Worm (Caenorhabditis elegans) whole organism, L3 larva: Measurements from ENCODE around the gene DH11.2.

Experiments
- R02D3.7 ChIP-seq: fragments of 150-350 bp; optimal IDR thresholded peaks from 2 replicates; lab custom pipeline; 2014; ENCODE audit warnings: missing biosample characterization, missing genetic modification characterization
- ZK546.5 ChIP-seq: sonication (generic microtip); optimal IDR thresholded peaks from 2 replicates; lab custom pipeline; 2017; ENCODE audit warnings: missing biosample characterization, missing genetic modification characterization
- aly-2 ChIP-seq: fragments of 150-350 bp; optimal IDR thresholded peaks from 2 replicates; lab custom pipeline; 2014; ENCODE audit warnings: missing biosample characterization, missing genetic modification characterization
- ama-1 ChIP-seq: fragments of 150-350 bp; optimal IDR thresholded peaks from 2 replicates; lab custom pipeline; 2018
- ceh-16 ChIP-seq: sonication (generic microtip); optimal IDR thresholded peaks from 2 replicates; lab custom pipeline; 2017; ENCODE audit warnings: missing biosample characterization, missing genetic modification characterization
- ceh-28 ChIP-seq: fragments of 150-350 bp; optimal IDR thresholded peaks from 2 replicates; lab custom pipeline; 2014; ENCODE audit warnings: missing biosample characterization, missing genetic modification reagents, missing genetic modification characterization
- ceh-82 ChIP-seq: fragments of 150-350 bp; optimal IDR thresholded peaks from 2 replicates; lab custom pipeline; 2014; ENCODE audit warnings: missing biosample characterization, missing genetic modification characterization
- daf-12 ChIP-seq: fragments of 150-350 bp; optimal IDR thresholded peaks from 2 replicates; lab custom pipeline; 2014; ENCODE audit warnings: missing biosample characterization, missing genetic modification reagents, missing genetic modification characterization
- egl-27 ChIP-seq: sonication (generic microtip); optimal IDR thresholded peaks from 4 replicates; lab custom pipeline; 2017; ENCODE audit warnings: missing biosample characterization, missing genetic modification reagents, missing genetic modification characterization
- egl-5 ChIP-seq: fragments of 150-350 bp; optimal IDR thresholded peaks from 2 replicates; lab custom pipeline; 2017; ENCODE audit warnings: missing biosample characterization, missing genetic modification reagents, missing genetic modification characterization, inconsistent platforms
- elt-1 ChIP-seq: fragments of 150-350 bp; optimal IDR thresholded peaks from 2 replicates; lab custom pipeline; 2014; ENCODE audit warnings: missing biosample characterization, missing genetic modification characterization
- elt-2 ChIP-seq: sonication (generic microtip); optimal IDR thresholded peaks from 2 replicates; lab custom pipeline; 2016; ENCODE audit warnings: missing genetic modification reagents, mild to moderate bottlenecking, missing genetic modification characterization, missing compliant biosample characterization
- elt-3 ChIP-seq, 3 experiments: fragments of 150-350 bp in 1 of 3; sonication (generic microtip) in 2 of 3; optimal IDR thresholded peaks; 2 replicates in 2 of 3; 4 replicates in 1 of 3; lab custom pipeline; 2014 to 2017; ENCODE audit warnings: missing biosample characterization in 3 of 3, missing genetic modification characterization in 3 of 3
- fkh-10 ChIP-seq: sonication (generic microtip); optimal IDR thresholded peaks from 2 replicates; lab custom pipeline; 2017; ENCODE audit warnings: missing biosample characterization, missing genetic modification reagents, missing genetic modification characterization
- fkh-2 ChIP-seq: fragments of 150-350 bp; optimal IDR thresholded peaks from 2 replicates; lab custom pipeline; 2014; ENCODE audit warnings: missing biosample characterization, missing genetic modification reagents, missing genetic modification characterization
- fos-1 ChIP-seq: fragments of 150-350 bp; optimal IDR thresholded peaks from 2 replicates; lab custom pipeline; 2014; ENCODE audit warnings: missing biosample characterization, missing genetic modification characterization
- hmg-11 ChIP-seq: sonication (generic microtip); optimal IDR thresholded peaks from 2 replicates; lab custom pipeline; 2016; ENCODE audit warnings: missing genetic modification characterization, missing compliant biosample characterization
- jun-1 ChIP-seq: fragments of 150-350 bp; optimal IDR thresholded peaks from 2 replicates; lab custom pipeline; 2014; ENCODE audit warnings: missing biosample characterization, missing genetic modification reagents, missing genetic modification characterization
- lin-15B ChIP-seq: fragments of 150-350 bp; optimal IDR thresholded peaks from 2 replicates; lab custom pipeline; 2014; ENCODE audit warnings: missing biosample characterization, missing genetic modification characterization
- lin-39 ChIP-seq: fragments of 150-350 bp; optimal IDR thresholded peaks from 2 replicates; lab custom pipeline; 2018; ENCODE audit warnings: missing biosample characterization, missing genetic modification reagents, missing genetic modification characterization
- lsy-12 ChIP-seq: sonication (generic microtip); optimal IDR thresholded peaks from 2 replicates; lab custom pipeline; 2016; ENCODE audit warnings: mild to moderate bottlenecking, missing genetic modification characterization, missing compliant biosample characterization
- mdl-1 ChIP-seq: fragments of 150-350 bp; optimal IDR thresholded peaks from 2 replicates; lab custom pipeline; 2014; ENCODE audit warnings: missing biosample characterization, missing genetic modification characterization
- mml-1 ChIP-seq: fragments of 150-350 bp; sonication (generic microtip); optimal IDR thresholded peaks from 3 replicates; lab custom pipeline; 2014; ENCODE audit warnings: missing biosample characterization, missing genetic modification characterization
- nhr-11 ChIP-seq: fragments of 150-350 bp; optimal IDR thresholded peaks from 2 replicates; lab custom pipeline; 2014; ENCODE audit warnings: missing biosample characterization, missing genetic modification characterization
- nhr-12 ChIP-seq: fragments of 150-350 bp; optimal IDR thresholded peaks from 2 replicates; lab custom pipeline; 2014; ENCODE audit warnings: missing biosample characterization, missing genetic modification characterization
- nhr-23 ChIP-seq: fragments of 150-350 bp; optimal IDR thresholded peaks from 2 replicates; lab custom pipeline; 2014; ENCODE audit warnings: missing biosample characterization, missing genetic modification reagents, missing genetic modification characterization
- nhr-237 ChIP-seq: fragments of 150-350 bp; optimal IDR thresholded peaks from 2 replicates; lab custom pipeline; 2014; ENCODE audit warnings: missing biosample characterization, missing genetic modification characterization
- nhr-25 ChIP-seq: sonication (generic microtip); optimal IDR thresholded peaks from 2 replicates; lab custom pipeline; 2017; ENCODE audit warnings: missing biosample characterization, missing genetic modification characterization
- nhr-43 ChIP-seq: sonication (generic microtip); optimal IDR thresholded peaks from 2 replicates; lab custom pipeline; 2016; ENCODE audit warnings: mild to moderate bottlenecking, missing genetic modification characterization, missing compliant biosample characterization; ENCODE audit not compliant: poor library complexity, severe bottlenecking
- nhr-67 ChIP-seq: fragments of 150-350 bp; optimal IDR thresholded peaks from 2 replicates; lab custom pipeline; 2014; ENCODE audit warnings: missing biosample characterization, missing genetic modification characterization
- nhr-77 ChIP-seq: fragments of 150-350 bp; optimal IDR thresholded peaks from 2 replicates; lab custom pipeline; 2014; ENCODE audit warnings: missing biosample characterization, missing genetic modification characterization
- pha-4 ChIP-seq: fragments of 150-350 bp; optimal IDR thresholded peaks from 2 replicates; lab custom pipeline; 2014; ENCODE audit warnings: missing biosample characterization, missing genetic modification reagents, missing genetic modification characterization
- pqm-1 ChIP-seq: fragments of 150-350 bp; optimal IDR thresholded peaks from 2 replicates; lab custom pipeline; 2017; ENCODE audit warnings: missing biosample characterization, missing genetic modification characterization, inconsistent platforms
- sea-2 ChIP-seq: fragments of 150-350 bp; sonication (generic microtip); optimal IDR thresholded peaks from 4 replicates; lab custom pipeline; 2014; ENCODE audit warnings: missing biosample characterization, missing genetic modification reagents, missing genetic modification characterization
- snpc-4 ChIP-seq: fragments of 150-350 bp; optimal IDR thresholded peaks from 2 replicates; lab custom pipeline; 2014; ENCODE audit warnings: missing biosample characterization, missing genetic modification characterization
- tbx-2 ChIP-seq: sonication (generic microtip); optimal IDR thresholded peaks from 2 replicates; lab custom pipeline; 2016; ENCODE audit warnings: mild to moderate bottlenecking, missing genetic modification characterization, missing compliant biosample characterization
- unc-39 ChIP-seq: sonication (generic microtip); optimal IDR thresholded peaks from 4 replicates; lab custom pipeline; 2017; ENCODE audit warnings: missing biosample characterization, missing genetic modification characterization
- unc-62 ChIP-seq: fragments of 150-350 bp; sonication (generic microtip); optimal IDR thresholded peaks from 4 replicates; lab custom pipeline; 2014; ENCODE audit warnings: missing biosample characterization, missing genetic modification reagents, missing genetic modification characterization
- zag-1 ChIP-seq: fragments of 150-350 bp; optimal IDR thresholded peaks from 2 replicates; lab custom pipeline; 2014; ENCODE audit warnings: missing biosample characterization, missing genetic modification characterization
- ztf-11 ChIP-seq: fragments of 150-350 bp; optimal IDR thresholded peaks from 2 replicates; lab custom pipeline; 2014; ENCODE audit warnings: missing biosample characterization, missing genetic modification characterization
- ztf-4 ChIP-seq: fragments of 150-350 bp; optimal IDR thresholded peaks from 2 replicates; lab custom pipeline; 2014; ENCODE audit warnings: missing biosample characterization, missing genetic modification characterization

Gene DH11.2

DNA sequence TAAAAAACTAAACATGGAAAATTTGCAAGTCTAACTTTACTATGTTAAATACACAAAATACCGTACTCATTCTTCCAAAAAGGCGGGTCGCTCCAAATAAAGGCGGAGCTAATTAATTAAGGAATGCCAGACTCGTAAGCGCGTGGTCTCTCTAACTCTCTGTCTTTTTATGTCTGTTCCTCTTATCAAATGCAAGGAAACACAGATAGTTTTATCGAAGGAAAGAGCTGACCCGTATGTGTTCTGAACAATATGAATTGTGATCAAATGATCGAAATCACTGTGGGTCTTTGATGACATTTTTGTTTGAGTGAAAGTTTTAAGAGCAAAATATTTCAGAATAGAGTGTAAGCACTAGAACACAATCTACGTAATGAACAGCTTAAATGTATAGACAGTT is 11.2 kb upstream of the DH11.2 start:
- TF ChIP-seq snpc-4 (tag; lab: Kevin White, UChicago) (no peak), elt-2 (tag; lab: Kevin White, UChicago) (peak; percentile 86), pha-4 (tag; lab: Kevin White, UChicago) (peak; percentile 13), pqm-1 (tag; lab: Kevin White, UChicago) (peak; percentile 75)
- TF ChIP-seq, all 47 proteins: peak for 3

DNA sequence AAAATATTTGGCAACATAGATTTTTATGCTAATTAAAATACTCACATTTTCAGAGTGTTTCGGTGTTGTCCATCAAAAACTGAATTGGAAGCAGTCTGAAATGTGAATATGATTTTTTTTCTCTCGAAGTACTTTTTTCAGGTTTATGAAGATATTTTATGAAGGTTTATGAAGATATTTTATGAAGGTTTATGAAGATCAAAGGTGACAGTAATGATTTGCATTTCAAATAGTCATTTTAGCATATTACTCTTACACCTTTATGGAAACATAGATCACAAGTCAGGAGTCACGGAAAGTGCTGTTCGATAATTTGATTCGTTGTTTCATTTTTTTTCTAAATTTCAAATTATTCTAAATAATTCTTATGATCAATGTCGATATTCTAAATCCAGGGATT is 8.5 kb upstream of the DH11.2 start, which contains the start of gene pgp-11:
TSS of gene pgp-11 (minus strand) at position 101 of the 400 bp plus-strand sequence.
- TF ChIP-seq unc-39 (tag; lab: Kevin White, UChicago), result no peak
- no peak for TF ChIP-seq egl-27 (tag; lab: Kevin White, UChicago)
- no peak for TF ChIP-seq jun-1 (tag; lab: Kevin White, UChicago)
- no peak for TF ChIP-seq egl-5
- no peak for TF ChIP-seq aly-2 (tag; lab: Kevin White, UChicago)
- TF ChIP-seq fkh-10 (GFP tag; lab: Kevin White, UChicago), result no peak
- no peak for TF ChIP-seq hmg-11 (tag; lab: Kevin White, UChicago)
- no peak for TF ChIP-seq daf-12 (tag; lab: Kevin White, UChicago)
- no peak for TF ChIP-seq nhr-67
- TF ChIP-seq pha-4 (tag; lab: Kevin White, UChicago), result no peak

DNA sequence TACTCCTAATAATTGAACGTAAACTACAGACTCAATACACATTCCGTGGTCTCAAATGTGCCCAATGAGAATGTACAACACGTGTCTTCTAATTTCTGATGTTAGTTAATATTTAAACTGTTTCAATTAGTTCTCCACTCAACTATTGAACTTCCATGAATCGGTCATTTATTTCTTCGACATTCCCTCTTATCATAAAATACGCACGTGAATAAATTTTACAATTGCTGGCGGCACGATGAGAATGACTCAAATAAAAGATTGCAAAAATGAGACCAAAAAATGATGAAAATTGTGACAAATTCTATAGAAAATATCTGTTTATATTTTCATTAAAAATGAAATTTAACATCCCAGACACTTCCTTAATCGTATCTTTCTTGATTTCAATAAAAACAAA is 7.9 kb upstream of the DH11.2 start:
- TF ChIP-seq pqm-1 (tag; lab: Kevin White, UChicago), result peak; percentile 70
- peak; percentile 27 for TF ChIP-seq elt-2 (tag; lab: Kevin White, UChicago)
- no peak for TF ChIP-seq unc-62 (GFP tag; lab: Kevin White, UChicago)

DNA sequence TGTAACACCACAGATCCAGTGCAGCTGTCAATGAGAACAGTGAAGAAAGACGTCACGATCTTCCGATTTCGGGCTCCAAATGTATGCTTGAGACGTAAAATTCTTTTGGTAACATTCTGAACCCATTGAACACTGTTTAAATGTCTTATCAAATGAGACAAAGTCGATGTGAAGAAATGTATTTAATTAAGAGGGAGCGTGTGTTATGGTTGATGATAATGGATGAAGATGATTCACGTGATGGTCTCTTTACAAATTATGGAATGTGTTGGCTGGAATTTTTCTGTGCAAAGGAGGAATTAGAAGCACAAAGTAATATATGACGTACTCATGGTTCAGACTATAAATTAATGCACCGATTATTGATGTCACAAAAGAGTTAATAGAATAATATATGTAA is 5.7 kb upstream of the DH11.2 start:
- TF ChIP-seq pqm-1 (tag; lab: Kevin White, UChicago), result peak; percentile 67
- TF ChIP-seq elt-2 (tag; lab: Kevin White, UChicago), result peak; percentile 3
- TF ChIP-seq egl-5, result no peak

DNA sequence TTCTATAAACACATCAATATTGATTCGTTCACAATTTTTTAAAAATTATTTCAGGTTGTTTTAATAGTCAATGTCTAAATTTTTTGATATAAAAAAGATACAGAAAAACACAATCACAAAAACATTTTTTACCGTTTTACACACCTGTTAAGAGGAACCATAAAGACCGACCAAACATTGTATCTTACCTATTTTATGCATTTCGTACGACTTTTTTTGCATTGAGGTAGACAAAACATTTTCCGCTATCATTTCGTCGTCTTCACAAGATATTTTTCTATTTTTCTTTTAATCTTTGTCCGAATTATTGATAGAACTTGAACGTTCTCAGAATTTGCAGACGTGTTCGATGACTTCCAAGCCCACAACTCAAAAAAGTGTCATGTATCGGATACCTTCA is 4.3 kb upstream of the DH11.2 start, which contains the start of gene glna-2:
TSS of gene glna-2 (plus strand) at position 301 of the 400 bp plus-strand sequence.
- TF ChIP-seq unc-62 (GFP tag; lab: Kevin White, UChicago), result no peak
- no peak for TF ChIP-seq R02D3.7 (tag; lab: Kevin White, UChicago)
- TF ChIP-seq lin-15B (tag; lab: Kevin White, UChicago), result no peak
- no peak for TF ChIP-seq nhr-43 (tag; lab: Kevin White, UChicago)

DNA sequence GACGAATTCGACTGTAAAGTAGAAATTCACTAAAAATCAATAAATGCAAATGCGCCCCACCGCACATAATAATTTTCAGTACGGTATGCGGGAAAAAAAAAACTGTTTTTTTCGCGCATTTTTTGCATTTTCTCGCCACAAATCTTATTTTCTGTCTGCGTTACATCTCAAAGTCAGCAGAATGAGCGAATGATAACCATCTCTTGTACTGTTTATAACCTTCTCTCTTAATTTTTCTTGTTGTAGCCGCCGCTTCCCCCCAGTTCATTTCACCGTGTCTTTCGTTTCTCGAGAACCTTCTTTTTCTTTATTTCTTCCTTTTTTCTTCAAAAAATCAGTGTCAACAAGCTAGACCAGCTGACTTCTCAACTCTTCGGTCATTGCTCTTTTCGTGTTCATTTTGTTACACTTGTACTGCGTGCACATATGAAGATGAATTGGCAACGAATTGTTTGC is 2.9 kb downstream of the DH11.2 start:
- TF ChIP-seq ceh-28 (tag; lab: Kevin White, UChicago) (no peak), nhr-23 (tag; lab: Kevin White, UChicago) (no peak), lin-15B (tag; lab: Kevin White, UChicago) (no peak), mml-1 (no peak), fkh-2 (tag; lab: Kevin White, UChicago) (no peak), egl-5 (no peak), ztf-4 (tag; lab: Kevin White, UChicago) (no peak), aly-2 (tag; lab: Kevin White, UChicago) (no peak), pha-4 (tag; lab: Kevin White, UChicago) (peak; percentile 94), nhr-237 (tag; lab: Kevin White, UChicago) (no peak), elt-3 (tag; optimal IDR thresholded peaks at IDR 0.05; lab: Kevin White, UChicago) (no peak), ztf-11 (tag; lab: Kevin White, UChicago) (no peak), nhr-11 (tag; lab: Kevin White, UChicago) (no peak), zag-1 (no peak), elt-1 (peak; percentile 37), ZK546.5 (no peak), ceh-16 (tag; lab: Kevin White, UChicago) (no peak), R02D3.7 (tag; lab: Kevin White, UChicago) (no peak), sea-2 (GFP tag; lab: Kevin White, UChicago) (no peak), fos-1 (tag; lab: Kevin White, UChicago) (no peak), nhr-12 (tag; lab: Kevin White, UChicago) (no peak), nhr-25 (tag; lab: Kevin White, UChicago) (peak; percentile 15), fkh-10 (GFP tag; lab: Kevin White, UChicago) (no peak), elt-2 (tag; lab: Kevin White, UChicago) (no peak), tbx-2 (tag; lab: Kevin White, UChicago) (no peak), nhr-77 (tag; lab: Kevin White, UChicago) (no peak), jun-1 (tag; lab: Kevin White, UChicago) (no peak), hmg-11 (tag; lab: Kevin White, UChicago) (no peak), pqm-1 (tag; lab: Kevin White, UChicago) (no peak), ama-1 (peak; percentile 72), nhr-67 (no peak), unc-39 (tag; lab: Kevin White, UChicago) (no peak), ceh-82 (tag; lab: Kevin White, UChicago) (no peak), lin-39 (tag; lab: Kevin White, UChicago) (no peak), mdl-1 (no peak), lsy-12 (tag; lab: Kevin White, UChicago) (peak; percentile 30)
